Worm (Caenorhabditis elegans) whole organism, late embryonic: ENCODE measurements around the gene F17E9.4.

Source experiments
- K02D7.2 ChIP-seq: sonication (generic microtip); optimal IDR thresholded peaks from 2 replicates; lab custom pipeline; 2017; ENCODE audit warnings: mild to moderate bottlenecking, missing genetic modification characterization, missing compliant biosample characterization
- T23F11.4 ChIP-seq: fragments of 200-800 bp; sonication (Bioruptor generic); optimal IDR thresholded peaks from 2 replicates; lab custom pipeline; 2018; ENCODE audit warnings: mild to moderate bottlenecking, missing genetic modification characterization, missing compliant biosample characterization
- ama-1 ChIP-seq: fragments of 150-350 bp; optimal IDR thresholded peaks from 2 replicates; lab custom pipeline; 2014
- ceh-19 ChIP-seq: fragments of 200-800 bp; sonication (Bioruptor generic); optimal IDR thresholded peaks from 2 replicates; lab custom pipeline; 2018; ENCODE audit warnings: mild to moderate bottlenecking, missing genetic modification characterization, missing compliant biosample characterization
- ceh-24 ChIP-seq: sonication (generic microtip); optimal IDR thresholded peaks from 2 replicates; lab custom pipeline; 2016; ENCODE audit warnings: mild to moderate bottlenecking, missing genetic modification characterization, missing compliant biosample characterization
- ceh-34 ChIP-seq: sonication (generic microtip); optimal IDR thresholded peaks from 2 replicates; lab custom pipeline; 2016; ENCODE audit warnings: mild to moderate bottlenecking, missing genetic modification characterization, missing compliant biosample characterization
- ceh-45 ChIP-seq: fragments of 200-800 bp; sonication (Bioruptor generic); IDR thresholded peaks from 2 replicates; pipeline ENCODE4 v1.3.6; 2022; ENCODE audit warnings: missing genetic modification reagents, missing genetic modification characterization, missing compliant biosample characterization
- ceh-48 ChIP-seq: sonication (generic microtip); optimal IDR thresholded peaks from 2 replicates; lab custom pipeline; 2016; ENCODE audit warnings: missing genetic modification characterization, inconsistent platforms, missing compliant biosample characterization
- ceh-9 ChIP-seq: sonication (generic microtip); optimal IDR thresholded peaks from 2 replicates; lab custom pipeline; 2016; ENCODE audit warnings: mild to moderate bottlenecking, missing genetic modification characterization, inconsistent platforms, missing compliant biosample characterization
- dmd-4 ChIP-seq: sonication (generic microtip); optimal IDR thresholded peaks from 2 replicates; lab custom pipeline; 2016; ENCODE audit warnings: borderline replicate concordance, missing genetic modification characterization, missing compliant biosample characterization
- elt-2 ChIP-seq: sonication (generic microtip); optimal IDR thresholded peaks from 2 replicates; lab custom pipeline; 2016; ENCODE audit warnings: missing genetic modification reagents, missing genetic modification characterization, missing compliant biosample characterization
- elt-4 ChIP-seq: sonication (generic microtip); optimal IDR thresholded peaks from 2 replicates; lab custom pipeline; 2016; ENCODE audit warnings: missing genetic modification characterization, missing compliant biosample characterization
- ets-4 ChIP-seq: sonication (generic microtip); optimal IDR thresholded peaks from 2 replicates; lab custom pipeline; 2016; ENCODE audit warnings: missing genetic modification characterization, missing compliant biosample characterization
- eyg-1 ChIP-seq: sonication (generic microtip); optimal IDR thresholded peaks from 2 replicates; lab custom pipeline; 2016; ENCODE audit warnings: missing genotype, missing genetic modification characterization, missing compliant biosample characterization
- fax-1 ChIP-seq: sonication (generic microtip); optimal IDR thresholded peaks from 2 replicates; lab custom pipeline; 2016; ENCODE audit warnings: missing genotype, missing genetic modification characterization, missing compliant biosample characterization
- fkh-10 ChIP-seq: fragments of 150-350 bp; optimal IDR thresholded peaks from 2 replicates; lab custom pipeline; 2014; ENCODE audit warnings: missing biosample characterization, missing genetic modification reagents, missing genetic modification characterization
- fkh-6 ChIP-seq: sonication (generic microtip); optimal IDR thresholded peaks from 2 replicates; lab custom pipeline; 2016; ENCODE audit warnings: missing genetic modification characterization, missing compliant biosample characterization
- gmeb-2 ChIP-seq: sonication (generic microtip); optimal IDR thresholded peaks from 2 replicates; lab custom pipeline; 2016; ENCODE audit warnings: missing genetic modification characterization, inconsistent platforms, missing compliant biosample characterization
- hlh-15 ChIP-seq: sonication (generic microtip); optimal IDR thresholded peaks from 2 replicates; lab custom pipeline; 2016; ENCODE audit warnings: missing genetic modification characterization, missing compliant biosample characterization
- hlh-8 ChIP-seq: sonication (generic microtip); optimal IDR thresholded peaks from 2 replicates; lab custom pipeline; 2016; ENCODE audit warnings: missing genotype, missing genetic modification characterization, missing compliant biosample characterization
- nfya-1 ChIP-seq: sonication (generic microtip); optimal IDR thresholded peaks from 2 replicates; lab custom pipeline; 2017; ENCODE audit warnings: missing genetic modification characterization, mild to moderate bottlenecking, missing compliant biosample characterization, antibody characterized with exemption, moderate library complexity
- npax-4 ChIP-seq: sonication (generic microtip); optimal IDR thresholded peaks from 2 replicates; lab custom pipeline; 2016; ENCODE audit warnings: missing genetic modification characterization, missing compliant biosample characterization
- pax-1 ChIP-seq: fragments of 150-350 bp; optimal IDR thresholded peaks from 2 replicates; lab custom pipeline; 2014; ENCODE audit warnings: missing biosample characterization, missing genetic modification characterization
- pha-4 ChIP-seq: fragments of 150-350 bp; optimal IDR thresholded peaks from 2 replicates; lab custom pipeline; 2018; ENCODE audit warnings: missing biosample characterization, missing genetic modification reagents, missing genetic modification characterization
- rnt-1 ChIP-seq: sonication (generic microtip); optimal IDR thresholded peaks from 2 replicates; lab custom pipeline; 2016; ENCODE audit warnings: missing genetic modification characterization, missing compliant biosample characterization
- sox-2 ChIP-seq: fragments of 200-800 bp; sonication (Bioruptor generic); IDR thresholded peaks from 2 replicates; pipeline ENCODE4 v1.3.6; 2022; ENCODE audit warnings: missing genetic modification reagents, missing genetic modification characterization, missing compliant biosample characterization
- syd-9 ChIP-seq: sonication (generic microtip); optimal IDR thresholded peaks from 2 replicates; lab custom pipeline; 2016; ENCODE audit warnings: mild to moderate bottlenecking, missing genetic modification characterization, moderate library complexity, missing compliant biosample characterization
- tbx-2 ChIP-seq: sonication (generic microtip); optimal IDR thresholded peaks from 2 replicates; lab custom pipeline; 2016; ENCODE audit warnings: missing genetic modification characterization, missing compliant biosample characterization
- tbx-7 ChIP-seq: sonication (generic microtip); optimal IDR thresholded peaks from 2 replicates; lab custom pipeline; 2016; ENCODE audit warnings: missing genotype, missing genetic modification characterization, missing compliant biosample characterization
- ttx-3 ChIP-seq: sonication (generic microtip); optimal IDR thresholded peaks from 2 replicates; lab custom pipeline; 2016; ENCODE audit warnings: missing genetic modification reagents, missing genetic modification characterization, missing compliant biosample characterization
- unc-3 ChIP-seq, 2 experiments: fragments of 200-800 bp in 1 of 2; sonication (Bioruptor generic) in 1 of 2; sonication (generic microtip) in 1 of 2; conservative IDR thresholded peaks in 1 of 2; optimal IDR thresholded peaks in 1 of 2; 2 replicates each; pipeline versions ENCODE4 v1.3.6 to Lab custom; 2016 to 2022; ENCODE audit warnings: missing compliant biosample characterization in 2 of 2, missing genetic modification characterization in 2 of 2, missing genetic modification reagents in 1 of 2
- unc-42 ChIP-seq: sonication (generic microtip); optimal IDR thresholded peaks from 2 replicates; lab custom pipeline; 2016; ENCODE audit warnings: missing genotype, missing genetic modification characterization, missing compliant biosample characterization
- unc-86 ChIP-seq: sonication (generic microtip); optimal IDR thresholded peaks from 2 replicates; lab custom pipeline; 2016; ENCODE audit warnings: missing genetic modification characterization, missing compliant biosample characterization
- zip-5 ChIP-seq: sonication (generic microtip); optimal IDR thresholded peaks from 2 replicates; lab custom pipeline; 2016; ENCODE audit warnings: missing genetic modification characterization, missing compliant biosample characterization
- ztf-16 ChIP-seq: sonication (generic microtip); optimal IDR thresholded peaks from 2 replicates; lab custom pipeline; 2017; ENCODE audit warnings: missing genetic modification characterization, missing compliant biosample characterization

Gene F17E9.4

DNA sequence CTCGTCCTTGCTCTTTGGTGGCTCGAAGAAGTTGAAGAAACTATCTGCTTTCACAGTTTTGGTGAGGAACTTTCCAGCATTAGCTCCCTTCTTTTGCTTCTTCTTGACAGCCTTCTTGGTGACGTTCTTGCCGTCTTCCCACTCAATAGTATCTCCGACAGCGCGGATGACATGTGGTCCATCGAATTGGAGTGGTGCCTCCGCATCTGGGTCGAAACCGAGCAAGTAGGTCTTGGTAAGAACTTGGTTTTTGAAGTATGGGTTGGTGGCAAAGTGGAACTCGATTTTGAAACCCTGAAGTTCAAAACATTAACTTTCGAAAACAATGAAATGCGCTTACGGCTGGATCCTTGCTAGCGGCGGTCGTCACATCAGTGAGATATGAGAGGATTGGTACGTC, 30.1 kb downstream of the F17E9.4 start:
- TF ChIP-seq K02D7.2 (no peak), zip-5 (no peak), ama-1 (lab: Kevin White, UChicago) (no peak), unc-42 (tag; lab: Kevin White, UChicago) (no peak), ceh-34 (tag; lab: Kevin White, UChicago) (no peak)

ce11 chrIV:8379278-8379677, 31.1 kb downstream of the F17E9.4 start, which contains the start of gene nap-1:
TSS of gene nap-1 (minus strand) at chrIV:8379319.
- peak; percentile 11 for TF ChIP-seq elt-2 (tag; lab: Kevin White, UChicago)
- no peak for TF ChIP-seq pax-1 (tag; lab: Kevin White, UChicago)
- peak; percentile 40 for TF ChIP-seq nfya-1 (tag; lab: Kevin White, UChicago)
- no peak for TF ChIP-seq unc-86 (tag; lab: Kevin White, UChicago)

DNA sequence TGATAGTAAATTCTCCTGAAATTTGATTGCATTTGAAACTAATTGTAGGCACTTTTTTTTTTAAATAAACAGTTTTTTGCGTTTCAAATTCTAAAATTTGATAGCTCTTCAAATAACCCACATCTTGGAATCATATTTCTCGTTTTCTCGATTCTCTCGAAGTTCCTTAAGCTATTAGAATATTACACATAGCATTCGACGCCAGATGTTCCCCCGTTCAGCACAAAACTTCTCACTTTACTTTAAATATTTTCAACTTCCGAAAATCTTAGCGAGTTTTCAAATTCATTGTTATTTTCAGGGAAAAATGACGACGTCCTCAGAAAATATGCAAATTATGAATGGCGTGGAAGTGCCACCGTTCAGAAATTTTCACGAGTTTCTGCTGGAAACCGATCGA, 31.5 kb downstream of the F17E9.4 start, which contains the start of gene praf-3:
Gene praf-3, plus strand, starts transcription at position 301 of the 400 bp plus-strand sequence.
- TF ChIP-seq ceh-24 (tag; lab: Kevin White, UChicago) (no peak), fkh-6 (no peak), hlh-8 (tag; lab: Kevin White, UChicago) (no peak), ets-4 (no peak)

ce11 chrIV:8380266-8380850, 32.2 kb downstream of the F17E9.4 start:
- no peak for TF ChIP-seq ztf-16 (tag; lab: Kevin White, UChicago)
- no peak for TF ChIP-seq gmeb-2 (tag; lab: Kevin White, UChicago)
- no peak for TF ChIP-seq tbx-7 (tag; lab: Kevin White, UChicago)
- no peak for TF ChIP-seq unc-42 (tag; lab: Kevin White, UChicago)
- no peak for TF ChIP-seq elt-4 (tag; lab: Kevin White, UChicago)
- no peak for TF ChIP-seq fax-1
- TF ChIP-seq elt-2 (tag; lab: Kevin White, UChicago), result peak; percentile 87
- TF ChIP-seq rnt-1 (tag; lab: Kevin White, UChicago), result no peak

- TF ChIP-seq hlh-15 (tag; lab: Kevin White, UChicago) (no peak), dmd-4 (tag; lab: Kevin White, UChicago) (no peak), pax-1 (tag; lab: Kevin White, UChicago) (no peak), ttx-3 (tag; lab: Kevin White, UChicago) (no peak), syd-9 (tag; lab: Kevin White, UChicago) (no peak), ama-1 (lab: Kevin White, UChicago) (no peak), eyg-1 (tag; lab: Kevin White, UChicago) (no peak), sox-2 (GFP tag; lab: Robert Waterston, UW) (no peak)
These were observed 34.5 kb downstream of the F17E9.4 start, which contains the start of gene D2096.9 for ce11 chrIV:8382695-8383094. TSS of gene D2096.9 (minus strand) at chrIV:8382795.

ce11 chrIV:8384737-8385136, 36.6 kb downstream of the F17E9.4 start:
- no peak for TF ChIP-seq K02D7.2
- no peak for TF ChIP-seq ttx-3 (tag; lab: Kevin White, UChicago)
- no peak for TF ChIP-seq pha-4
- TF ChIP-seq npax-4 (tag; lab: Kevin White, UChicago), result no peak
- TF ChIP-seq ceh-45, result no peak
- TF ChIP-seq gmeb-2 (tag; lab: Kevin White, UChicago), result no peak
- TF ChIP-seq ceh-19 (GFP tag; lab: Kevin White, UChicago), result no peak
- TF ChIP-seq tbx-2, result no peak
- TF ChIP-seq T23F11.4, result no peak
- TF ChIP-seq fkh-10 (GFP tag; lab: Kevin White, UChicago), result no peak
- TF ChIP-seq ceh-9 (tag; lab: Kevin White, UChicago), result no peak
- TF ChIP-seq ceh-48, result no peak
- TF ChIP-seq sox-2 (GFP tag; lab: Robert Waterston, UW), result no peak
- no peak for TF ChIP-seq unc-3 (GFP tag; conservative IDR thresholded peaks at IDR 0.05; lab: Robert Waterston, UW)
- no peak for TF ChIP-seq unc-3 (tag; optimal IDR thresholded peaks at IDR 0.05; lab: Kevin White, UChicago)
- TF ChIP-seq, all 69 proteins: peak for 0
